Worm (Caenorhabditis elegans): ENCODE data around the gene Y53F4B.10.
A peak's percentile ranks its signal among the peaks of the same experiment; 100 is the strongest.

The Y53F4B.10 gene

DNA sequence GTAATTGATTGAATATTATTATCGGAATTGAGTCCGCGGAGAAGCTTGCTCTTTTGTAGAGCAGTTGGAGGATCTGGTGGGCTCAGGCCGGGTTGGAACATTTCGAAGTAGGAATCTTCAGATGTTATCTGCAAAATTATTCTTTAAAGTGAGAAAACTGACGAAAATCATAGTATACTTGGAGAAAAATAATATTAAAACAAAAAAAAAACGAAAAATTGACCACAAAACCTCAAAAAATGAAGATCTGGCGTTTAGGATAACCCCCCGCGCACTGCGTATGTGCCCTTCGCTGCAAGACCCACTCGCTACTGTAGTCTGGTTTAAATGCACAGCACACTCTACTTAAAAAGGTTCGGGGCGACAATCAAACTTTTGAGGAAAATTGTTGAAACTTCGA lies at the start of gene Y53F4B.10:
Y53F4B.10 (minus strand) TSS at position 101 of the 400 bp plus-strand sequence.
- TF ChIP-seq mec-3 (tag; optimal IDR thresholded peaks at IDR 0.05; ENCODE audit: borderline replicate concordance) (no peak), ceh-24 (tag; optimal IDR thresholded peaks at IDR 0.05) (no peak), zip-5 (tag; optimal IDR thresholded peaks at IDR 0.05) (no peak), gmeb-2 (tag; optimal IDR thresholded peaks at IDR 0.05) (no peak), tbx-2 (tag; optimal IDR thresholded peaks at IDR 0.05) (no peak), pqm-1 (tag; optimal IDR thresholded peaks at IDR 0.05) (no peak), fkh-10 (GFP tag; optimal IDR thresholded peaks at IDR 0.05) (no peak), syd-9 (tag; optimal IDR thresholded peaks at IDR 0.05) (no peak), ceh-9 (tag; optimal IDR thresholded peaks at IDR 0.05) (no peak), C38D4.7 (GFP tag; optimal IDR thresholded peaks at IDR 0.05) (no peak), ceh-22 (tag; optimal IDR thresholded peaks at IDR 0.05) (no peak), ceh-2 (tag; optimal IDR thresholded peaks at IDR 0.05) (no peak), ceh-34 (tag; optimal IDR thresholded peaks at IDR 0.05) (no peak), fax-1 (tag; optimal IDR thresholded peaks at IDR 0.05) (no peak), hlh-30 (tag; optimal IDR thresholded peaks at IDR 0.05; ENCODE audit: insufficient read depth) (no peak), ceh-31 (tag; optimal IDR thresholded peaks at IDR 0.05) (no peak)

- TF ChIP-seq unc-42 (tag; optimal IDR thresholded peaks at IDR 0.05) (peak; percentile 11), tbx-2 (tag; optimal IDR thresholded peaks at IDR 0.05) (peak; percentile 6), ceh-18 (tag; optimal IDR thresholded peaks at IDR 0.05) (peak; percentile 0)
Observed at ce11 chrII:15043850-15044249, 40.5 kb upstream of the Y53F4B.10 start.

DNA sequence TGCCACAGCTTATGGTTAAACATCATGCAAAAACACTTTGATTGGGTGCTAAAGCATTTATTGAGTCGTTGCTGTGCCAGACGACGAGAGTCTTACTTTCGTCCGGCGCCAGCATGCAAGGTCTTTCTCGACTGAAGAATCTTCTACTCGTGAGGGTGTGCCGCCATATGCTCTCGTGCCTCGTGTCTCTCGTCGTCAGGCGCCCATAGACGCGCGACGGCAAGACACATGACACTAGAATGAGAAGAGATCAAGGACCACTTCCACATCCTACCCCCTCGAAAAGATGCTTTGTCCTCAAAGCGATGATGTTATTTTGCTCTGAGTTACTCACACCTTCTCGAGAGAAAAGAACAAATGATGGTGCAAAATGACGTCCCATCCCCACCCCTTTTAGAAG lies 39.5 kb upstream of the Y53F4B.10 start:
- peak; percentile 1 for TF ChIP-seq ceh-31 (tag; optimal IDR thresholded peaks at IDR 0.05)
- peak; percentile 24 for TF ChIP-seq ceh-18 (tag; optimal IDR thresholded peaks at IDR 0.05)

DNA sequence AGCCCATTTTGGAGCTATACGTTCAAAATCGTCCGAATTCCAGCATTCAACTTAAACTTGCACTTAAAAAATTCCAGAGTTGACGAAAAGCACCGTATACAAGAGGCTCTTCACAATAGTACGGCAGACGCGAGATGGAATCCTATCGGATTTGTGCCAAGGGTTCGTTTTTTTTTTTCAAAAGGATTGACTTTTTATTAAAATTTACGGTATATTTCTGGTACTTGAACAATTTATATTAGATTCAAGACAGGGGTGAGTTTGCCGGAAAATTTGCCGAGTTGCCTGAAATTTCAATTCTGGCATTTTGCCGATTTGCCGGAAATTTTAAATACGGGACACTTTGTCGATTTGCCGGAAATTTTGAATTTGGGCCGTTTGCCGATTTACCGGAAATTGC lies 39.0 kb upstream of the Y53F4B.10 start:
- TF ChIP-seq ahr-1 (tag; optimal IDR thresholded peaks at IDR 0.05) (no peak), dmd-4 (tag; optimal IDR thresholded peaks at IDR 0.05; ENCODE audit: borderline replicate concordance) (no peak), hlh-15 (tag; optimal IDR thresholded peaks at IDR 0.05) (no peak), odd-2 (tag; optimal IDR thresholded peaks at IDR 0.05) (no peak), K02D7.2 (tag; optimal IDR thresholded peaks at IDR 0.05) (no peak), pha-2 (tag; optimal IDR thresholded peaks at IDR 0.05) (no peak), ceh-9 (tag; optimal IDR thresholded peaks at IDR 0.05) (no peak)

DNA sequence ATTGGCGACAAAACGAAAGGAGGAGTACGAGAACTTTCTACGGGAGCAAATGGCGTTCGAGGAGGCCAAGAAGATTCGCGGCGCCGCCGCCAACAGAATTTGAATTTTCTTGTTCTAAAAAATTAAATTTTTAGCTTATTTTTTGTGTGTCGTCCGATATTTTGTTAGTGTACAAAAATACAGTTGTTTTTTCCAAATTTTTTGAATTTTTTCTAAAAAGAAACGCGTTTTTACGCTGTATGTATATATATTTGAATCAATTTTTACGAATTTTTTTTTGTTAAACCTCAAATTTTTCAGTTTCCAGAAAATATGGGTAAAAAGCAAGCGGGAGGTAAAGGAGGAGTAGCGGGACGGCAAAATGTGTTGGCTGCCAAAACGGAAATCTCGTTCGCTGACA lies 35.8 kb upstream of the Y53F4B.10 start, which contains the start of gene trip-4:
trip-4 (plus strand) TSS at position 301 of the 400 bp plus-strand sequence.
- TF ChIP-seq Y22D7AL.16 (tag; optimal IDR thresholded peaks at IDR 0.05) (no peak), ceh-31 (tag; optimal IDR thresholded peaks at IDR 0.05) (no peak), pha-4 (tag; optimal IDR thresholded peaks at IDR 0.05) (no peak), pha-2 (tag; optimal IDR thresholded peaks at IDR 0.05) (no peak)

- TF ChIP-seq pha-2 (tag; optimal IDR thresholded peaks at IDR 0.05) (no peak), fkh-6 (tag; optimal IDR thresholded peaks at IDR 0.05) (no peak), elt-4 (tag; optimal IDR thresholded peaks at IDR 0.05) (no peak), syd-9 (tag; optimal IDR thresholded peaks at IDR 0.05) (no peak), elt-2 (tag; optimal IDR thresholded peaks at IDR 0.05) (no peak), lim-6 (tag; optimal IDR thresholded peaks at IDR 0.05) (no peak), K09A11.1 (tag; optimal IDR thresholded peaks at IDR 0.05; ENCODE audit: insufficient read depth) (no peak), ceh-9 (tag; optimal IDR thresholded peaks at IDR 0.05) (no peak), eyg-1 (tag; optimal IDR thresholded peaks at IDR 0.05) (no peak), pha-4 (tag; optimal IDR thresholded peaks at IDR 0.05) (no peak), unc-86 (tag; optimal IDR thresholded peaks at IDR 0.05) (no peak), unc-3 (GFP tag; conservative IDR thresholded peaks at IDR 0.05) (no peak), unc-3 (tag; optimal IDR thresholded peaks at IDR 0.05) (no peak), pat-9 (tag; optimal IDR thresholded peaks at IDR 0.05) (no peak)
Observed at ce11 chrII:15037782-15038181, 34.5 kb upstream of the Y53F4B.10 start, which contains the start of gene Y53F4B.14. Gene Y53F4B.14, plus strand, starts transcription at chrII:15037991.
